Fruit fly (Drosophila melanogaster): ENCODE results near the gene ValRS-m.

The ValRS-m gene

dm6 chr3L:8966324-8967011, 1.9 kb upstream of the ValRS-m start, which contains the start of the genes CG5653 and CG5021 (continued):
- no peak for TF ChIP-seq CG10209 (GFP tag; optimal IDR thresholded peaks at IDR 0.05)
- peak in 1 of 2 experiments; percentile 68 for TF ChIP-seq crp (GFP tag; optimal IDR thresholded peaks at IDR 0.05)
- no peak for TF ChIP-seq Stat92E (GFP tag; optimal IDR thresholded peaks at IDR 0.05)
- TF ChIP-seq jigr1 (GFP tag; IDR thresholded peaks at IDR 0.05) = no peak
- TF ChIP-seq CG34376 (GFP tag; optimal IDR thresholded peaks at IDR 0.05) = no peak
- no peak for TF ChIP-seq CG18619 (GFP tag; optimal IDR thresholded peaks at IDR 0.05)
- no peak for TF ChIP-seq CG2120 (GFP tag; optimal IDR thresholded peaks at IDR 0.05)
- TF ChIP-seq CG7928 (GFP tag; optimal IDR thresholded peaks at IDR 0.05) = peak; percentile 93
- peak; percentile 68 for TF ChIP-seq Myb (GFP tag; optimal IDR thresholded peaks at IDR 0.05)
- TF ChIP-seq CG34224 (GFP tag; IDR thresholded peaks at IDR 0.05; ENCODE audit: partially characterized antibody) = peak; percentile 66
- TF ChIP-seq CG2202 (tag; optimal IDR thresholded peaks at IDR 0.05) = no peak
- TF ChIP-seq CG12299 (tag; optimal IDR thresholded peaks at IDR 0.05) = no peak
- no peak for TF ChIP-seq Dad (GFP tag; optimal IDR thresholded peaks at IDR 0.05)
- TF ChIP-seq CG4360 (GFP tag; IDR thresholded peaks at IDR 0.05) = peak; percentile 81
- peak; percentile 47 for TF ChIP-seq Scr (GFP tag; IDR thresholded peaks at IDR 0.05; ENCODE audit: partially characterized antibody)
- no peak for TF ChIP-seq HLH54F (GFP tag; optimal IDR thresholded peaks at IDR 0.05)
- no peak for TF ChIP-seq exex (tag; optimal IDR thresholded peaks at IDR 0.05)
- no peak for TF ChIP-seq gt (GFP tag; IDR thresholded peaks at IDR 0.05)
- no peak for TF ChIP-seq CG7786 (GFP tag; optimal IDR thresholded peaks at IDR 0.05)
- no peak for TF ChIP-seq kah (GFP tag; optimal IDR thresholded peaks at IDR 0.05)
- peak; percentile 55 for TF ChIP-seq CG15514 (GFP tag; optimal IDR thresholded peaks at IDR 0.05)
- TF ChIP-seq CG12104 (GFP tag; optimal IDR thresholded peaks at IDR 0.05) = no peak
- TF ChIP-seq CG4820 (GFP tag; optimal IDR thresholded peaks at IDR 0.05) = no peak
- TF ChIP-seq Ssrp (tag; optimal IDR thresholded peaks at IDR 0.05) = no peak
- TF ChIP-seq dimm (GFP tag; IDR thresholded peaks at IDR 0.05) = no peak
- no peak for TF ChIP-seq sc (optimal IDR thresholded peaks at IDR 0.05)
- TF ChIP-seq sc (GFP tag; optimal IDR thresholded peaks at IDR 0.05) = no peak
- TF ChIP-seq CG14014 (GFP tag; IDR thresholded peaks at IDR 0.05) = no peak
- no peak for TF ChIP-seq CG7357 (GFP tag; IDR thresholded peaks at IDR 0.05)
- no peak for TF ChIP-seq abd-A (tag; optimal IDR thresholded peaks at IDR 0.05)
- no peak for TF ChIP-seq CG7745 (tag; optimal IDR thresholded peaks at IDR 0.05)
- TF ChIP-seq sima (GFP tag; optimal IDR thresholded peaks at IDR 0.05) = no peak
- peak; percentile 87 for TF ChIP-seq pzg (GFP tag; optimal IDR thresholded peaks at IDR 0.05)
- TF ChIP-seq Med (GFP tag) = peak; percentile 24
- peak; percentile 68 for TF ChIP-seq CG7963 (GFP tag; IDR thresholded peaks at IDR 0.05; ENCODE audit: partially characterized antibody)
- TF ChIP-seq CG9437 (GFP tag; optimal IDR thresholded peaks at IDR 0.05) = no peak
- TF ChIP-seq ftz-f1 (GFP tag; optimal IDR thresholded peaks at IDR 0.05) = peak; percentile 82
- TF ChIP-seq Ets97D (GFP tag; optimal IDR thresholded peaks at IDR 0.05) = no peak
- no peak for TF ChIP-seq ems (GFP tag; optimal IDR thresholded peaks at IDR 0.05)
- no peak for TF ChIP-seq pita (GFP tag; optimal IDR thresholded peaks at IDR 0.05)
- TF ChIP-seq unc-4 (GFP tag; IDR thresholded peaks at IDR 0.05; ENCODE audit: partially characterized antibody) = peak; percentile 57
- no peak for TF ChIP-seq CG5953 (GFP tag; IDR thresholded peaks at IDR 0.05)
- peak; percentile 19 for TF ChIP-seq CG4617 (GFP tag; optimal IDR thresholded peaks at IDR 0.05; ENCODE audit: borderline replicate concordance)
- TF ChIP-seq ATbp (GFP tag; optimal IDR thresholded peaks at IDR 0.05) = no peak
- 0 out of 2 replicates have a peak, but pooled peaks have one; percentile 8 for TF ChIP-seq Xrp1 (GFP tag; IDR thresholded peaks at IDR 0.05)
- no peak for TF ChIP-seq ash1 (GFP tag; optimal IDR thresholded peaks at IDR 0.05)
- TF ChIP-seq Aef1 (GFP tag; IDR thresholded peaks at IDR 0.05) = peak; percentile 31; the same call in 1 of the 3 replicates
- peak; percentile 75; the same call in 2 of the 3 replicates for TF ChIP-seq CG6791 (GFP tag; IDR thresholded peaks at IDR 0.05; ENCODE audit: partially characterized antibody)
- TF ChIP-seq CG2875 (GFP tag; optimal IDR thresholded peaks at IDR 0.05) = no peak

All from whole organism, embryonic.